Fruit fly (Drosophila melanogaster) whole organism, embryonic: ENCODE results near the gene CG34134.

Source experiments
- BtbVII ChIP-seq: fragments of 200-800 bp; sonication (Bioruptor generic); optimal IDR thresholded peaks from 3 replicates; lab custom pipeline; 2017; ENCODE audit warnings: missing biosample characterization, mild to moderate bottlenecking, missing genetic modification characterization
- CG10267 ChIP-seq: fragments of 200-800 bp; sonication (Bioruptor generic); optimal IDR thresholded peaks from 2 replicates; lab custom pipeline; 2018; ENCODE audit warnings: missing biosample characterization, mild to moderate bottlenecking, missing genetic modification characterization, moderate library complexity
- CG11560 ChIP-seq: fragments of 200-800 bp; sonication (Bioruptor generic); IDR thresholded peaks from 3 replicates; pipeline ENCODE4 v1.3.6; 2022; ENCODE audit warnings: missing biosample characterization, missing genetic modification characterization
- CG11723 ChIP-seq: fragments of 200-800 bp; sonication (Bioruptor generic); optimal IDR thresholded peaks from 2 replicates; lab custom pipeline; 2017; ENCODE audit warnings: missing biosample characterization, mild to moderate bottlenecking, missing genetic modification characterization
- CG12769 ChIP-seq: fragments of 200-800 bp; sonication (Bioruptor generic); optimal IDR thresholded peaks from 2 replicates; lab custom pipeline; 2019; ENCODE audit warnings: missing biosample characterization, mild to moderate bottlenecking, missing genetic modification characterization, moderate library complexity
- CG13894 ChIP-seq: fragments of 200-800 bp; sonication (Bioruptor generic); optimal IDR thresholded peaks from 3 replicates; lab custom pipeline; 2018; ENCODE audit warnings: missing biosample characterization, mild to moderate bottlenecking, missing genetic modification characterization, moderate library complexity
- CG14667 ChIP-seq: fragments of 200-800 bp; sonication (Bioruptor generic); IDR thresholded peaks from 2 replicates; pipeline ENCODE4 v1.3.6; 2022; ENCODE audit warnings: missing biosample characterization, missing genetic modification characterization
- CG14860 ChIP-seq: fragments of 200-800 bp; sonication (Bioruptor generic); IDR thresholded peaks from 3 replicates; pipeline ENCODE4 v1.3.6; 2022; ENCODE audit warnings: missing biosample characterization, missing genetic modification characterization; ENCODE audit not compliant: partially characterized antibody
- CG17186 ChIP-seq: fragments of 200-800 bp; sonication (Bioruptor generic); optimal IDR thresholded peaks from 3 replicates; lab custom pipeline; 2017; ENCODE audit warnings: missing biosample characterization, missing genetic modification reagents, missing genetic modification characterization
- CG17385 ChIP-seq: fragments of 200-800 bp; sonication (Bioruptor generic); optimal IDR thresholded peaks from 3 replicates; lab custom pipeline; 2018; ENCODE audit warnings: missing biosample characterization, mild to moderate bottlenecking, missing genetic modification characterization
- CG17829 ChIP-seq: fragments of 200-800 bp; optimal IDR thresholded peaks from 2 replicates; lab custom pipeline; 2019; ENCODE audit warnings: missing biosample characterization, mild to moderate bottlenecking, missing genetic modification characterization, moderate library complexity
- CG18764 ChIP-seq: fragments of 200-800 bp; sonication (Bioruptor generic); optimal IDR thresholded peaks from 3 replicates; lab custom pipeline; 2016; ENCODE audit warnings: missing biosample characterization, missing genetic modification characterization
- CG2120 ChIP-seq: fragments of 200-800 bp; sonication (Bioruptor generic); optimal IDR thresholded peaks from 3 replicates; lab custom pipeline; 2016; ENCODE audit warnings: missing biosample characterization, missing genetic modification characterization
- CG31224 ChIP-seq: fragments of 200-800 bp; sonication (Bioruptor generic); IDR thresholded peaks from 2 replicates; pipeline ENCODE4 v1.3.6; 2022; ENCODE audit warnings: missing biosample characterization, missing genetic modification characterization
- CG3281 ChIP-seq: fragments of 200-800 bp; sonication (Bioruptor generic); optimal IDR thresholded peaks from 3 replicates; lab custom pipeline; 2017; ENCODE audit warnings: missing biosample characterization, mild to moderate bottlenecking, missing genetic modification characterization
- CG3726 ChIP-seq: fragments of 200-800 bp; sonication (Bioruptor generic); IDR thresholded peaks from 3 replicates; pipeline ENCODE4, ENCODE4 v1.3.6; 2022; ENCODE audit warnings: missing biosample characterization, missing genetic modification characterization
- CG3995 ChIP-seq: fragments of 200-800 bp; sonication (Bioruptor generic); optimal IDR thresholded peaks from 3 replicates; lab custom pipeline; 2016; ENCODE audit warnings: missing biosample characterization, missing genetic modification characterization
- CG4282 ChIP-seq: fragments of 200-800 bp; sonication (Bioruptor generic); optimal IDR thresholded peaks from 2 replicates; lab custom pipeline; 2016; ENCODE audit warnings: missing biosample characterization, missing genetic modification characterization
- CG4617 ChIP-seq: fragments of 200-800 bp; sonication (Bioruptor generic); optimal IDR thresholded peaks from 3 replicates; lab custom pipeline; 2016; ENCODE audit warnings: missing biosample characterization, missing genetic modification characterization, borderline replicate concordance
- CG4854 ChIP-seq: fragments of 200-800 bp; sonication (Bioruptor generic); optimal IDR thresholded peaks from 2 replicates; lab custom pipeline; 2016; ENCODE audit warnings: missing biosample characterization, missing genetic modification characterization, inconsistent platforms
- CG8478 ChIP-seq: fragments of >200 bp; optimal IDR thresholded peaks from 2 replicates; lab custom pipeline; 2018
- CG9609 ChIP-seq: fragments of 200-800 bp; sonication (Bioruptor generic); optimal IDR thresholded peaks from 3 replicates; lab custom pipeline; 2016; ENCODE audit warnings: missing biosample characterization, missing genetic modification characterization
- CG9876 ChIP-seq: fragments of 200-800 bp; sonication (Bioruptor generic); optimal IDR thresholded peaks from 2 replicates; lab custom pipeline; 2016; ENCODE audit warnings: missing biosample characterization, missing genetic modification characterization
- CG9932 ChIP-seq: fragments of 200-800 bp; sonication (Bioruptor generic); IDR thresholded peaks from 2 replicates; pipeline ENCODE4 v1.3.6; 2022; ENCODE audit warnings: missing biosample characterization, missing genetic modification characterization
- Dad ChIP-seq: fragments of 200-800 bp; sonication (Bioruptor generic); optimal IDR thresholded peaks from 3 replicates; lab custom pipeline; 2016; ENCODE audit warnings: missing biosample characterization, missing genetic modification characterization
- Dref ChIP-seq: fragments of 200-800 bp; sonication (Bioruptor generic); IDR thresholded peaks from 2 replicates; pipeline ENCODE4 v1.3.6; 2022; ENCODE audit warnings: missing biosample characterization, missing genetic modification characterization
- H15 ChIP-seq: fragments of 200-800 bp; sonication (Bioruptor generic); IDR thresholded peaks from 3 replicates; pipeline ENCODE4 v1.3.6; 2022; ENCODE audit warnings: missing biosample characterization, missing genetic modification characterization
- HmgZ ChIP-seq: fragments of 200-800 bp; sonication (Bioruptor generic); optimal IDR thresholded peaks from 2 replicates; lab custom pipeline; 2018; ENCODE audit warnings: missing biosample characterization, mild to moderate bottlenecking, missing genetic modification characterization
- Nf-YC ChIP-seq: fragments of 200-800 bp; optimal IDR thresholded peaks from 3 replicates; lab custom pipeline; 2019; ENCODE audit warnings: missing biosample characterization, mild to moderate bottlenecking, missing genetic modification characterization, moderate library complexity
- Stat92E ChIP-seq, 3 experiments: fragments of >200 bp in 2 of 3; fragments of 200-800 bp in 1 of 3; sonication (Bioruptor generic) in 1 of 3; optimal IDR thresholded peaks; 2 replicates each; lab custom pipeline; 2017 to 2019; ENCODE audit warnings: missing biosample characterization in 3 of 3, missing genetic modification characterization in 3 of 3, mild to moderate bottlenecking in 1 of 3, moderate library complexity in 1 of 3
- TFAM ChIP-seq: fragments of 200-800 bp; sonication (Bioruptor generic); optimal IDR thresholded peaks from 2 replicates; lab custom pipeline; 2017; ENCODE audit warnings: missing biosample characterization, missing genetic modification characterization, inconsistent platforms
- Taf1 ChIP-seq: fragments of 200-800 bp; sonication (Bioruptor generic); IDR thresholded peaks from 2 replicates; pipeline ENCODE4 v1.3.6; 2022; ENCODE audit warnings: missing biosample characterization, missing genetic modification characterization
- az2 ChIP-seq: fragments of 200-800 bp; sonication (Bioruptor generic); optimal IDR thresholded peaks from 3 replicates; lab custom pipeline; 2016; ENCODE audit warnings: missing biosample characterization, missing genetic modification characterization
- caup ChIP-seq: fragments of 200-800 bp; sonication (Bioruptor generic); optimal IDR thresholded peaks from 3 replicates; lab custom pipeline; 2017; ENCODE audit warnings: missing biosample characterization, mild to moderate bottlenecking, missing genetic modification characterization, moderate library complexity; ENCODE audit not compliant: severe bottlenecking
- crp ChIP-seq, 2 experiments: fragments of 200-800 bp; sonication (Bioruptor generic); optimal IDR thresholded peaks; 2 replicates in 1 of 2; 3 replicates in 1 of 2; lab custom pipeline; 2017; ENCODE audit warnings: missing biosample characterization in 2 of 2, missing genetic modification characterization in 2 of 2, mild to moderate bottlenecking in 1 of 2, moderate library complexity in 1 of 2
- danr ChIP-seq: fragments of 200-800 bp; sonication (Bioruptor generic); IDR thresholded peaks from 2 replicates; pipeline ENCODE4 v1.3.6; 2022; ENCODE audit warnings: missing biosample characterization, missing genetic modification characterization
- disco-r ChIP-seq: fragments of 200-800 bp; sonication (Bioruptor generic); optimal IDR thresholded peaks from 2 replicates; lab custom pipeline; 2016; ENCODE audit warnings: missing biosample characterization, missing genetic modification characterization
- dysf ChIP-seq: fragments of 200-800 bp; sonication (Bioruptor generic); IDR thresholded peaks from 3 replicates; pipeline ENCODE4 v1.3.6; 2022; ENCODE audit warnings: missing biosample characterization, missing genetic modification characterization
- esg ChIP-seq: fragments of 200-800 bp; sonication (Bioruptor generic); conservative IDR thresholded peaks from 2 replicates; pipeline ENCODE4 v1.3.6; 2022; ENCODE audit warnings: missing biosample characterization, missing genetic modification characterization
- eve ChIP-seq, 2 experiments: fragments of >200 bp; optimal IDR thresholded peaks; 2 replicates each; lab custom pipeline; 2017; ENCODE audit warnings: missing biosample characterization in 2 of 2, missing genetic modification characterization in 2 of 2
- fd102C ChIP-seq: fragments of 200-800 bp; sonication (Bioruptor generic); optimal IDR thresholded peaks from 2 replicates; lab custom pipeline; 2018; ENCODE audit warnings: missing biosample characterization, mild to moderate bottlenecking, missing genetic modification characterization, moderate library complexity
- gcm ChIP-seq: fragments of 200-800 bp; sonication (Bioruptor generic); optimal IDR thresholded peaks from 2 replicates; lab custom pipeline; 2019; ENCODE audit warnings: missing biosample characterization, mild to moderate bottlenecking, missing genetic modification characterization, moderate library complexity
- gfzf ChIP-seq: fragments of 200-800 bp; sonication (Bioruptor generic); optimal IDR thresholded peaks from 2 replicates; lab custom pipeline; 2016; ENCODE audit warnings: missing biosample characterization, mild to moderate bottlenecking, missing genetic modification characterization, moderate library complexity
- grau ChIP-seq: fragments of 200-800 bp; optimal IDR thresholded peaks from 3 replicates; lab custom pipeline; 2019; ENCODE audit warnings: missing biosample characterization, mild to moderate bottlenecking, missing genetic modification characterization, moderate library complexity
- lbe ChIP-seq: fragments of 200-800 bp; sonication (Bioruptor generic); optimal IDR thresholded peaks from 2 replicates; lab custom pipeline; 2016; ENCODE audit warnings: missing biosample characterization, mild to moderate bottlenecking, missing genetic modification characterization
- sima ChIP-seq: fragments of 200-800 bp; sonication (Bioruptor generic); optimal IDR thresholded peaks from 2 replicates; lab custom pipeline; 2016; ENCODE audit warnings: missing biosample characterization, missing genetic modification characterization
- sqz ChIP-seq: fragments of 200-800 bp; sonication (Bioruptor generic); optimal IDR thresholded peaks from 3 replicates; lab custom pipeline; 2018; ENCODE audit warnings: missing biosample characterization, mild to moderate bottlenecking, missing genetic modification characterization
- tap ChIP-seq: fragments of 200-800 bp; optimal IDR thresholded peaks from 3 replicates; lab custom pipeline; 2019; ENCODE audit warnings: missing biosample characterization, mild to moderate bottlenecking, missing genetic modification characterization, moderate library complexity
- tna ChIP-seq: fragments of 200-800 bp; sonication (Bioruptor generic); IDR thresholded peaks from 2 replicates; pipeline ENCODE4 v1.3.6; 2022; ENCODE audit warnings: missing biosample characterization, missing genetic modification characterization; ENCODE audit not compliant: partially characterized antibody
- twi ChIP-seq: fragments of 200-800 bp; optimal IDR thresholded peaks from 2 replicates; lab custom pipeline; 2019; ENCODE audit warnings: missing biosample characterization, mild to moderate bottlenecking, missing genetic modification characterization, moderate library complexity
- wdn ChIP-seq: fragments of 200-800 bp; sonication (Bioruptor generic); IDR thresholded peaks from 2 replicates; pipeline ENCODE4 v1.3.6; 2022; ENCODE audit warnings: missing biosample characterization, missing genetic modification characterization

The CG34134 gene

dm6 chr2L:8159498-8159897 lies 31.1 kb downstream of the CG34134 start, which contains the start of the genes PAPLA1 and Rbsn-5 (continued):
- peak; percentile 91 for TF ChIP-seq CG18764
- peak; percentile 94 for TF ChIP-seq az2 (GFP tag; lab: Kevin White, UChicago)
- TF ChIP-seq fd102C (GFP tag; lab: Kevin White, UChicago) = no peak
- TF ChIP-seq CG12769 = peak; percentile 96
- peak; percentile 80 for TF ChIP-seq twi (tag; lab: Kevin White, UChicago)
- peak; percentile 89 for TF ChIP-seq CG31224 (GFP tag; lab: Robert Waterston, UW)
- no peak for TF ChIP-seq eve (GFP tag; optimal IDR thresholded peaks at IDR 0.05; lab: Kevin White, UChicago)
- TF ChIP-seq CG9609 (GFP tag; lab: Kevin White, UChicago) = peak; percentile 96
- TF ChIP-seq sima (GFP tag; lab: Kevin White, UChicago) = peak; percentile 89
- TF ChIP-seq tna (GFP tag; lab: Robert Waterston, UW) = no peak
- no peak for TF ChIP-seq CG14860 (GFP tag; lab: Robert Waterston, UW)
- TF ChIP-seq Dref (GFP tag; lab: Robert Waterston, UW) = 0 out of 2 replicates have a peak, but pooled peaks have one; percentile 28
- TF ChIP-seq CG17829 (tag; lab: Kevin White, UChicago) = peak; percentile 93
- peak; percentile 84 for TF ChIP-seq CG11723 (GFP tag; lab: Kevin White, UChicago)
- peak; percentile 92 for TF ChIP-seq H15 (GFP tag; lab: Robert Waterston, UW)
- peak; percentile 88 for TF ChIP-seq CG3726
- TF ChIP-seq gfzf (GFP tag; lab: Kevin White, UChicago) = peak; percentile 40
- TF ChIP-seq CG14667 (GFP tag; lab: Robert Waterston, UW) = peak; percentile 85
- peak; percentile 70 for TF ChIP-seq CG3995 (GFP tag; lab: Kevin White, UChicago)
- TF ChIP-seq CG3281 (GFP tag; lab: Kevin White, UChicago) = peak; percentile 93
- TF ChIP-seq crp (GFP tag; optimal IDR thresholded peaks at IDR 0.05; lab: Kevin White, UChicago) = peak; percentile 24 to 78
- TF ChIP-seq Stat92E (GFP tag; optimal IDR thresholded peaks at IDR 0.05; lab: Kevin White, UChicago) = no peak
- peak; percentile 93 for TF ChIP-seq CG4854
- peak; percentile 92 for TF ChIP-seq caup
- TF ChIP-seq TFAM (GFP tag; lab: Kevin White, UChicago) = peak; percentile 8
- peak; percentile 84 for TF ChIP-seq danr (GFP tag; lab: Robert Waterston, UW)
- peak; percentile 98 for TF ChIP-seq CG2120 (GFP tag; lab: Kevin White, UChicago)
- peak; percentile 93 for TF ChIP-seq esg
- TF ChIP-seq CG4282 = peak; percentile 93
- TF ChIP-seq disco-r (GFP tag; lab: Kevin White, UChicago) = peak; percentile 86
- peak; percentile 99 for TF ChIP-seq CG4617 (GFP tag; lab: Kevin White, UChicago)
- TF ChIP-seq tap (tag; lab: Kevin White, UChicago) = peak; percentile 85
- TF ChIP-seq CG13894 = peak; percentile 94
- peak; percentile 91 for TF ChIP-seq grau (tag; lab: Kevin White, UChicago)
- TF ChIP-seq Nf-YC (tag; lab: Kevin White, UChicago) = peak; percentile 88
- peak; percentile 94 for TF ChIP-seq dysf (GFP tag; lab: Robert Waterston, UW)
- peak; percentile 82 for TF ChIP-seq wdn
- peak; percentile 93 for TF ChIP-seq CG9876 (GFP tag; lab: Kevin White, UChicago)
- TF ChIP-seq CG11560 = peak; percentile 79; the same call in 2 of the 3 replicates
- TF ChIP-seq CG10267 (tag; lab: Kevin White, UChicago) = peak; percentile 84
- peak; percentile 84 for TF ChIP-seq CG17186 (GFP tag; lab: Kevin White, UChicago)
- TF ChIP-seq CG9932 (GFP tag; lab: Robert Waterston, UW) = peak; percentile 95
- no peak for TF ChIP-seq CG8478 (lab: Kevin White, UChicago)
- peak; percentile 84 for TF ChIP-seq gcm (GFP tag; lab: Kevin White, UChicago)
- peak; percentile 80 for TF ChIP-seq sqz (GFP tag; lab: Kevin White, UChicago)
- peak; percentile 94 for TF ChIP-seq Dad (GFP tag; lab: Kevin White, UChicago)
- peak; percentile 87 for TF ChIP-seq BtbVII (GFP tag; lab: Kevin White, UChicago)
- TF ChIP-seq lbe (GFP tag; lab: Kevin White, UChicago) = peak; percentile 92
- peak; percentile 100 for TF ChIP-seq CG17385
- peak; percentile 78 for TF ChIP-seq Taf1 (GFP tag; lab: Robert Waterston, UW)
- peak; percentile 97 for TF ChIP-seq HmgZ (tag; lab: Kevin White, UChicago)
